Fruit fly (Drosophila melanogaster) whole organism, embryonic: ENCODE results near the gene CG10761.

Experiments
- B-H2 ChIP-seq: fragments of 200-800 bp; sonication (Bioruptor generic); optimal IDR thresholded peaks from 2 replicates; lab custom pipeline; 2018; ENCODE audit warnings: missing biosample characterization, mild to moderate bottlenecking, missing genetic modification characterization
- BEAF-32 ChIP-seq: fragments of 200-800 bp; sonication (Bioruptor generic); optimal IDR thresholded peaks from 3 replicates; lab custom pipeline; 2017; ENCODE audit warnings: missing biosample characterization, missing genetic modification characterization, mild to moderate bottlenecking, moderate library complexity, missing genetic modification reagents
- C15 ChIP-seq: fragments of 200-800 bp; sonication (Bioruptor generic); IDR thresholded peaks from 3 replicates; pipeline ENCODE4 v1.3.6; 2022; ENCODE audit warnings: missing biosample characterization, missing genetic modification characterization
- CG10209 ChIP-seq: fragments of 200-800 bp; sonication (Bioruptor generic); optimal IDR thresholded peaks from 3 replicates; lab custom pipeline; 2017; ENCODE audit warnings: missing biosample characterization, mild to moderate bottlenecking, missing genetic modification characterization, missing genetic modification reagents
- CG10462 ChIP-seq: fragments of 200-800 bp; sonication (Bioruptor generic); optimal IDR thresholded peaks from 2 replicates; lab custom pipeline; 2016; ENCODE audit warnings: missing biosample characterization, missing genetic modification characterization
- CG10979 ChIP-seq: fragments of 200-800 bp; sonication (Bioruptor generic); optimal IDR thresholded peaks from 2 replicates; lab custom pipeline; 2018; ENCODE audit warnings: missing biosample characterization, mild to moderate bottlenecking, missing genetic modification characterization, moderate library complexity
- CG11560 ChIP-seq: fragments of 200-800 bp; sonication (Bioruptor generic); IDR thresholded peaks from 3 replicates; pipeline ENCODE4 v1.3.6; 2022; ENCODE audit warnings: missing biosample characterization, missing genetic modification characterization
- CG12155 ChIP-seq: fragments of 200-800 bp; sonication (Bioruptor generic); optimal IDR thresholded peaks from 3 replicates; lab custom pipeline; 2016; ENCODE audit warnings: missing biosample characterization, missing genetic modification characterization
- CG12659 ChIP-seq: fragments of 200-800 bp; sonication (Bioruptor generic); optimal IDR thresholded peaks from 3 replicates; lab custom pipeline; 2017; ENCODE audit warnings: mild to moderate bottlenecking, missing biosample characterization, missing genetic modification reagents, missing genetic modification characterization
- CG12942 ChIP-seq: fragments of 200-800 bp; sonication (Bioruptor generic); optimal IDR thresholded peaks from 3 replicates; lab custom pipeline; 2016; ENCODE audit warnings: missing biosample characterization, missing genetic modification characterization
- CG13287 ChIP-seq: fragments of 200-800 bp; sonication (Bioruptor generic); IDR thresholded peaks from 2 replicates; pipeline ENCODE4 v1.3.6; 2022; ENCODE audit warnings: missing biosample characterization, missing genetic modification characterization; ENCODE audit not compliant: partially characterized antibody
- CG14014 ChIP-seq: fragments of 200-800 bp; sonication (Bioruptor generic); IDR thresholded peaks from 2 replicates; pipeline ENCODE4 v1.3.6; 2022; ENCODE audit warnings: missing biosample characterization, missing genetic modification characterization
- CG15479 ChIP-seq: fragments of 200-800 bp; sonication (Bioruptor generic); optimal IDR thresholded peaks from 3 replicates; lab custom pipeline; 2019; ENCODE audit warnings: missing biosample characterization, mild to moderate bottlenecking, missing genetic modification characterization, moderate library complexity
- CG1647 ChIP-seq: fragments of 200-800 bp; sonication (Bioruptor generic); optimal IDR thresholded peaks from 3 replicates; lab custom pipeline; 2016; ENCODE audit warnings: missing biosample characterization, missing genetic modification characterization
- CG18011 ChIP-seq: fragments of 200-800 bp; sonication (Bioruptor generic); optimal IDR thresholded peaks from 2 replicates; lab custom pipeline; 2017; ENCODE audit warnings: missing biosample characterization, missing genetic modification characterization, mild to moderate bottlenecking, moderate library complexity, missing genotype
- CG18619 ChIP-seq: fragments of 200-800 bp; sonication (Bioruptor generic); optimal IDR thresholded peaks from 3 replicates; lab custom pipeline; 2017; ENCODE audit warnings: missing biosample characterization, mild to moderate bottlenecking, missing genetic modification characterization
- CG2120 ChIP-seq: fragments of 200-800 bp; sonication (Bioruptor generic); optimal IDR thresholded peaks from 3 replicates; lab custom pipeline; 2016; ENCODE audit warnings: missing biosample characterization, missing genetic modification characterization
- CG3726 ChIP-seq: fragments of 200-800 bp; sonication (Bioruptor generic); IDR thresholded peaks from 3 replicates; pipeline ENCODE4, ENCODE4 v1.3.6; 2022; ENCODE audit warnings: missing biosample characterization, missing genetic modification characterization
- CG4404 ChIP-seq: fragments of 200-800 bp; sonication (Bioruptor generic); IDR thresholded peaks from 2 replicates; pipeline ENCODE4 v1.3.6; 2022; ENCODE audit warnings: missing biosample characterization, missing genetic modification characterization
- CG5245 ChIP-seq: fragments of 200-800 bp; sonication (Bioruptor generic); optimal IDR thresholded peaks from 3 replicates; lab custom pipeline; 2016; ENCODE audit warnings: missing biosample characterization, missing genetic modification characterization
- CG8281 ChIP-seq: fragments of 200-800 bp; sonication (Bioruptor generic); optimal IDR thresholded peaks from 2 replicates; lab custom pipeline; 2018; ENCODE audit warnings: missing biosample characterization, mild to moderate bottlenecking, missing genetic modification characterization, moderate library complexity
- CG8290 ChIP-seq, 3 experiments: fragments of 200-800 bp; sonication (Bioruptor generic); optimal IDR thresholded peaks; 2 replicates each; lab custom pipeline; 2016 to 2019; ENCODE audit warnings: missing biosample characterization in 3 of 3, missing genetic modification characterization in 3 of 3, mild to moderate bottlenecking in 2 of 3, moderate library complexity in 1 of 3
- Deaf1 ChIP-seq: fragments of 200-800 bp; optimal IDR thresholded peaks from 3 replicates; lab custom pipeline; 2019; ENCODE audit warnings: missing biosample characterization, mild to moderate bottlenecking, missing genetic modification characterization, moderate library complexity
- Dref ChIP-seq: fragments of 200-800 bp; sonication (Bioruptor generic); IDR thresholded peaks from 2 replicates; pipeline ENCODE4 v1.3.6; 2022; ENCODE audit warnings: missing biosample characterization, missing genetic modification characterization
- Lim3 ChIP-seq: fragments of 200-800 bp; sonication (Bioruptor generic); IDR thresholded peaks from 2 replicates; pipeline ENCODE4 v1.3.6; 2022; ENCODE audit warnings: missing biosample characterization, missing genetic modification characterization
- NC2β ChIP-seq: fragments of 200-800 bp; sonication (Bioruptor generic); optimal IDR thresholded peaks from 2 replicates; lab custom pipeline; 2016; ENCODE audit warnings: missing biosample characterization, missing genetic modification characterization
- Neu2 ChIP-seq: fragments of 200-800 bp; sonication (Bioruptor generic); optimal IDR thresholded peaks from 3 replicates; lab custom pipeline; 2016; ENCODE audit warnings: missing biosample characterization, missing genetic modification characterization, borderline replicate concordance
- NfI ChIP-seq: fragments of 200-800 bp; sonication (Bioruptor generic); optimal IDR thresholded peaks from 3 replicates; lab custom pipeline; 2018; ENCODE audit warnings: missing biosample characterization, mild to moderate bottlenecking, missing genetic modification characterization, moderate library complexity
- Pdp1 ChIP-seq, 2 experiments: fragments of 200-800 bp; sonication (Bioruptor generic); optimal IDR thresholded peaks; 3 replicates each; lab custom pipeline; 2016; ENCODE audit warnings: missing biosample characterization in 2 of 2, missing genetic modification characterization in 2 of 2, mild to moderate bottlenecking in 1 of 2, moderate library complexity in 1 of 2
- Ravus ChIP-seq: fragments of 200-800 bp; sonication (Bioruptor generic); IDR thresholded peaks from 2 replicates; pipeline ENCODE4 v1.3.6; 2022; ENCODE audit warnings: missing biosample characterization, missing genetic modification characterization
- Sox100B ChIP-seq: fragments of 200-800 bp; sonication (Bioruptor generic); optimal IDR thresholded peaks from 3 replicates; lab custom pipeline; 2018; ENCODE audit warnings: missing biosample characterization, mild to moderate bottlenecking, missing genetic modification characterization
- Sry-δ ChIP-seq: fragments of 200-800 bp; sonication (Bioruptor generic); optimal IDR thresholded peaks from 2 replicates; lab custom pipeline; 2016; ENCODE audit warnings: missing biosample characterization, missing genetic modification characterization
- Vsx1 ChIP-seq: fragments of 200-800 bp; sonication (Bioruptor generic); optimal IDR thresholded peaks from 2 replicates; lab custom pipeline; 2017; ENCODE audit warnings: missing biosample characterization, mild to moderate bottlenecking, missing genetic modification characterization, missing genetic modification reagents
- Xbp1 ChIP-seq: fragments of 200-800 bp; sonication (Bioruptor generic); optimal IDR thresholded peaks from 3 replicates; lab custom pipeline; 2016; ENCODE audit warnings: missing biosample characterization, mild to moderate bottlenecking, missing genetic modification characterization
- ac ChIP-seq: fragments of 200-800 bp; sonication (Bioruptor generic); optimal IDR thresholded peaks from 3 replicates; lab custom pipeline; 2017; ENCODE audit warnings: missing biosample characterization, mild to moderate bottlenecking, missing genetic modification characterization
- gsb ChIP-seq: fragments of 200-800 bp; sonication (Bioruptor generic); IDR thresholded peaks from 2 replicates; pipeline ENCODE4 v1.3.6; 2022; ENCODE audit warnings: missing biosample characterization, missing genetic modification characterization
- maf-S ChIP-seq: fragments of 200-800 bp; sonication (Bioruptor generic); optimal IDR thresholded peaks from 2 replicates; lab custom pipeline; 2016; ENCODE audit warnings: missing biosample characterization, missing genetic modification characterization
- otp ChIP-seq: fragments of 200-800 bp; sonication (Bioruptor generic); IDR thresholded peaks from 3 replicates; pipeline ENCODE4, ENCODE4 v1.3.6; 2022; ENCODE audit warnings: missing biosample characterization, missing genetic modification characterization
- pb ChIP-seq: fragments of 200-800 bp; sonication (Bioruptor generic); optimal IDR thresholded peaks from 3 replicates; lab custom pipeline; 2016; ENCODE audit warnings: missing biosample characterization, missing genetic modification characterization
- pnt ChIP-seq: fragments of 200-800 bp; sonication (Bioruptor generic); optimal IDR thresholded peaks from 3 replicates; lab custom pipeline; 2016; ENCODE audit warnings: missing biosample characterization, missing genetic modification characterization
- ranshi ChIP-seq: fragments of 200-800 bp; sonication (Bioruptor generic); IDR thresholded peaks from 2 replicates; pipeline ENCODE4 v1.3.6; 2022; ENCODE audit warnings: missing biosample characterization, missing genetic modification characterization
- sc ChIP-seq, 3 experiments: fragments of >200 bp in 2 of 3; fragments of 200-800 bp in 1 of 3; sonication (Bioruptor generic) in 1 of 3; optimal IDR thresholded peaks; 2 replicates in 2 of 3; 3 replicates in 1 of 3; lab custom pipeline; 2017; ENCODE audit warnings: mild to moderate bottlenecking in 1 of 3, missing biosample characterization in 1 of 3, missing genetic modification characterization in 1 of 3, missing genetic modification reagents in 1 of 3
- slbo ChIP-seq: fragments of 200-800 bp; sonication (Bioruptor generic); IDR thresholded peaks from 2 replicates; pipeline ENCODE4 v1.3.6; 2022; ENCODE audit warnings: missing biosample characterization, missing genetic modification characterization
- ssp ChIP-seq: fragments of 200-800 bp; sonication (Bioruptor generic); IDR thresholded peaks from 2 replicates; pipeline ENCODE4 v1.3.6; 2022; ENCODE audit warnings: missing biosample characterization, missing genetic modification characterization
- stc ChIP-seq: fragments of 200-800 bp; sonication (Bioruptor generic); IDR thresholded peaks from 2 replicates; pipeline ENCODE4 v1.3.6; 2022; ENCODE audit warnings: missing biosample characterization, missing genetic modification characterization
- tll ChIP-seq, 2 experiments: fragments of 200-800 bp in 1 of 2; fragments of >200 bp in 1 of 2; sonication (Bioruptor generic) in 1 of 2; optimal IDR thresholded peaks; 2 replicates each; lab custom pipeline; 2017 to 2019; ENCODE audit warnings: missing biosample characterization in 2 of 2, missing genetic modification characterization in 2 of 2, mild to moderate bottlenecking in 1 of 2, moderate library complexity in 1 of 2
- tna ChIP-seq: fragments of 200-800 bp; sonication (Bioruptor generic); IDR thresholded peaks from 2 replicates; pipeline ENCODE4 v1.3.6; 2022; ENCODE audit warnings: missing biosample characterization, missing genetic modification characterization; ENCODE audit not compliant: partially characterized antibody
- trh ChIP-seq: fragments of 200-800 bp; sonication (Bioruptor generic); optimal IDR thresholded peaks from 2 replicates; lab custom pipeline; 2016; ENCODE audit warnings: missing biosample characterization, missing genetic modification characterization
- vnd ChIP-seq: fragments of 200-800 bp; sonication (Bioruptor generic); IDR thresholded peaks from 3 replicates; pipeline ENCODE4 v1.3.6; 2022; ENCODE audit warnings: missing biosample characterization, missing genetic modification characterization; ENCODE audit not compliant: partially characterized antibody

The CG10761 gene

DNA sequence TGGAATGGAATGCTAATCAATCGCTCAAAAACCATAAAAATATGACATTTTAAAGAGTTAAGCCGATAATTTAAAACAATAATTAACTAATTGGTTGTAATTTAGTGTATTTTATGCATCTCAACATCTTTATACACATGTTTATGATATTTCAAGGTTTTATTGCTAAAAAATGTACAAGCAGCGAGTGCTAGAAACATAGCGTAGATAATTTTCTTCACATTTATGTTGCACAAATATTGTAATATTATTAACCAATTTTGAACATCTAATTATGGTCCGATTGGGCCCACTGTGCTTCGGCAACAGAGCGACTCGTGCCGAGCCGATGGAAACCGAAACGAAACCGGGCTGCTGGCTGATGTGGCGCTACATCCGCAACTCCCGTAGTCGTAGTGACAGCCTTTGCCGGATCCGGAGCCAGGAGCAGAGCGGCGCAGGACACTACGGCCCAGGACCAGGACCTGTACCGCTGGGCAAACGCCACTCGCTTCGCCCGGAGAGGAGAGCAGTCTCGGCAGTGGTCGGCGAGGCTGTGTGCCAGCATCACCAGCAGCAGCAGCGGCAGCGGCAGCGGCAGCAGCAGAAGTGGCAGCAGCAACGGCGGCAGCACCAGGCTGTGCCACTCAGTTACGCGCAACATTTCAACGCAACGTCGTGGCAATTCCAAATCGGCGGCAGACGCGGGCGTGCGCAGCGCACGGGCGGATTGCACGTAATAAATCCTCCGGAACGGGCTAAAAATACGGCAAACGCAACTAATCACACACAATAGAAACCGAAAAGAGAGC, 15.8 kb upstream of the CG10761 start, which contains the start of gene sdt (continued):
- TF ChIP-seq NC2β (no peak), ac (GFP tag; lab: Kevin White, UChicago) (no peak), CG12155 (GFP tag; lab: Kevin White, UChicago) (no peak), CG18011 (no peak), otp (no peak), Vsx1 (GFP tag; lab: Kevin White, UChicago) (no peak), NfI (peak; percentile 4), CG10979 (tag; lab: Kevin White, UChicago) (no peak), maf-S (no peak), gsb (GFP tag; lab: Robert Waterston, UW) (no peak), tna (no peak), Deaf1 (peak; percentile 85), Sry-δ (GFP tag; lab: Kevin White, UChicago) (no peak), ssp (no peak), CG3726 (GFP tag; lab: Robert Waterston, UW) (no peak), CG1647 (GFP tag; lab: Kevin White, UChicago) (no peak), CG15479 (GFP tag; lab: Kevin White, UChicago) (no peak), B-H2 (GFP tag; lab: Kevin White, UChicago) (no peak), Lim3 (GFP tag; lab: Robert Waterston, UW) (no peak), vnd (GFP tag; lab: Robert Waterston, UW) (no peak), sc (optimal IDR thresholded peaks at IDR 0.05; lab: Kevin White, UChicago) (no peak), sc (GFP tag; optimal IDR thresholded peaks at IDR 0.05; lab: Kevin White, UChicago) (no peak), CG5245 (GFP tag; lab: Kevin White, UChicago) (no peak), stc (GFP tag; lab: Robert Waterston, UW) (no peak), pnt (GFP tag; lab: Kevin White, UChicago) (no peak), CG8281 (tag; lab: Kevin White, UChicago) (no peak), CG8290 (GFP tag; optimal IDR thresholded peaks at IDR 0.05; lab: Kevin White, UChicago) (no peak), CG8290 (tag; optimal IDR thresholded peaks at IDR 0.05; lab: Kevin White, UChicago) (no peak), CG2120 (GFP tag; lab: Kevin White, UChicago) (peak; percentile 8), pb (GFP tag; lab: Kevin White, UChicago) (no peak), Pdp1 (GFP tag; optimal IDR thresholded peaks at IDR 0.05; lab: Kevin White, UChicago) (no peak), CG12942 (GFP tag; lab: Kevin White, UChicago) (no peak), CG14014 (GFP tag; lab: Robert Waterston, UW) (no peak), trh (no peak), slbo (GFP tag; lab: Robert Waterston, UW) (no peak), Dref (no peak), CG10462 (no peak), BEAF-32 (GFP tag; lab: Kevin White, UChicago) (no peak), CG11560 (tag; lab: Robert Waterston, UW) (no peak), Neu2 (GFP tag; lab: Kevin White, UChicago) (no peak), Xbp1 (GFP tag; lab: Kevin White, UChicago) (no peak), tll (GFP tag; optimal IDR thresholded peaks at IDR 0.05; lab: Kevin White, UChicago) (no peak), CG13287 (no peak), CG10209 (GFP tag; lab: Kevin White, UChicago) (no peak), CG12659 (GFP tag; lab: Kevin White, UChicago) (no peak), CG18619 (GFP tag; lab: Kevin White, UChicago) (peak; percentile 11), CG4404 (GFP tag; lab: Robert Waterston, UW) (no peak), ranshi (GFP tag; lab: Robert Waterston, UW) (no peak), Sox100B (GFP tag; lab: Kevin White, UChicago) (no peak), C15 (no peak), Ravus (GFP tag; lab: Robert Waterston, UW) (no peak)
